Worm (Caenorhabditis elegans) whole organism, L3 larva: ENCODE data around the gene C44B7.5.

Source experiments
- ama-1 ChIP-seq: fragments of 150-350 bp; optimal IDR thresholded peaks from 2 replicates; lab custom pipeline; 2018
- egl-5 ChIP-seq: fragments of 150-350 bp; optimal IDR thresholded peaks from 2 replicates; lab custom pipeline; 2017; ENCODE audit warnings: missing biosample characterization, missing genetic modification reagents, missing genetic modification characterization, inconsistent platforms
- elt-1 ChIP-seq: fragments of 150-350 bp; optimal IDR thresholded peaks from 2 replicates; lab custom pipeline; 2014; ENCODE audit warnings: missing biosample characterization, missing genetic modification characterization
- jun-1 ChIP-seq: fragments of 150-350 bp; optimal IDR thresholded peaks from 2 replicates; lab custom pipeline; 2014; ENCODE audit warnings: missing biosample characterization, missing genetic modification reagents, missing genetic modification characterization
- mdl-1 ChIP-seq: fragments of 150-350 bp; optimal IDR thresholded peaks from 2 replicates; lab custom pipeline; 2014; ENCODE audit warnings: missing biosample characterization, missing genetic modification characterization
- nhr-237 ChIP-seq: fragments of 150-350 bp; optimal IDR thresholded peaks from 2 replicates; lab custom pipeline; 2014; ENCODE audit warnings: missing biosample characterization, missing genetic modification characterization
- pqm-1 ChIP-seq: fragments of 150-350 bp; optimal IDR thresholded peaks from 2 replicates; lab custom pipeline; 2017; ENCODE audit warnings: missing biosample characterization, missing genetic modification characterization, inconsistent platforms
- tbx-2 ChIP-seq: sonication (generic microtip); optimal IDR thresholded peaks from 2 replicates; lab custom pipeline; 2016; ENCODE audit warnings: mild to moderate bottlenecking, missing genetic modification characterization, missing compliant biosample characterization
- unc-39 ChIP-seq: sonication (generic microtip); optimal IDR thresholded peaks from 4 replicates; lab custom pipeline; 2017; ENCODE audit warnings: missing biosample characterization, missing genetic modification characterization
- ztf-11 ChIP-seq: fragments of 150-350 bp; optimal IDR thresholded peaks from 2 replicates; lab custom pipeline; 2014; ENCODE audit warnings: missing biosample characterization, missing genetic modification characterization
- ztf-4 ChIP-seq: fragments of 150-350 bp; optimal IDR thresholded peaks from 2 replicates; lab custom pipeline; 2014; ENCODE audit warnings: missing biosample characterization, missing genetic modification characterization

DNA sequence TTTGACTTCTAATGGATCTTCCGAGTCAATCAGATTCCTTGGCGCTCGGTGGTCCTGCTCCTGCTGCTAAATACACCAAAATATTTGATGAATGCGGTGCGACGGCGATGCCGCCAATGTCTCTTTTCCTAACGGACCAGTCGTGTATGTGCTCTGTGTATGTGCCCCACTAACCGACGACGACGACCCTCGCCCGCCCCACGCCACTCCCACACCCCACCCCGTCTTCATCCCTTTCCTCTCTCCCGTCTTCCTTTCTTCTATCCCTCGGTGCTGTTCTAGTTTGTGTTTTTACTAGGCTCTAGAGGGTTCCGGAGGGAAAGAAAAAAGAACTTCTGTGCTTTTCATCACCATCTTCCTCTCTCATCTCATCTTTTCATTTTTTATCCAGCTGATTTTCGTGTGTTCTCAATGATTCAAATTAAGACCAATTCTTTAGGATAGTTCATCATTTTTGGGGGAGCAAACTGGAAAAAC lies 37.8 kb downstream of the C44B7.5 start, which contains the start of gene egl-27:
- TF ChIP-seq unc-39 (tag; lab: Kevin White, UChicago) (no peak), tbx-2 (no peak), nhr-237 (no peak), mdl-1 (tag; lab: Kevin White, UChicago) (no peak), egl-5 (no peak), ztf-4 (tag; lab: Kevin White, UChicago) (no peak), jun-1 (tag; lab: Kevin White, UChicago) (no peak), ama-1 (lab: Kevin White, UChicago) (no peak), ztf-11 (tag; lab: Kevin White, UChicago) (no peak), elt-1 (tag; lab: Kevin White, UChicago) (no peak), pqm-1 (no peak)
